Worm (Caenorhabditis elegans) whole organism, midembryonic: ENCODE data around the gene C32D5.4.

ENCODE experiments used
- T22C8.4 ChIP-seq: fragments of 200-800 bp; sonication (Bioruptor generic); IDR thresholded peaks from 2 replicates; pipeline ENCODE4 v1.3.6; 2022; ENCODE audit warnings: missing genetic modification characterization, missing compliant biosample characterization
- cog-1 ChIP-seq: sonication (generic microtip); optimal IDR thresholded peaks from 2 replicates; lab custom pipeline; 2016; ENCODE audit warnings: missing genetic modification characterization, missing compliant biosample characterization
- flt-1 ChIP-seq: fragments of 200-800 bp; sonication (Bioruptor generic); IDR thresholded peaks from 2 replicates; pipeline ENCODE4 v1.3.6; 2022; ENCODE audit warnings: missing genetic modification characterization, missing compliant biosample characterization
- klf-2 ChIP-seq: fragments of 200-800 bp; sonication (Bioruptor generic); conservative IDR thresholded peaks from 2 replicates; pipeline ENCODE4 v1.3.6; 2022; ENCODE audit warnings: missing genetic modification reagents, missing genetic modification characterization, missing compliant biosample characterization
- med-1 ChIP-seq: sonication (generic microtip); optimal IDR thresholded peaks from 2 replicates; lab custom pipeline; 2017; ENCODE audit warnings: missing genetic modification characterization, mild to moderate bottlenecking, missing compliant biosample characterization, antibody characterized with exemption, missing genetic modification reagents; ENCODE audit not compliant: insufficient read depth
- ref-1 ChIP-seq: fragments of 200-800 bp; sonication (Bioruptor generic); conservative IDR thresholded peaks from 2 replicates; pipeline ENCODE4 v1.3.6; 2022; ENCODE audit warnings: missing genetic modification reagents, missing genetic modification characterization, missing compliant biosample characterization
- tab-1 ChIP-seq: fragments of 200-800 bp; sonication (Bioruptor generic); IDR thresholded peaks from 2 replicates; pipeline ENCODE4 v1.3.6; 2022; ENCODE audit warnings: missing genetic modification characterization, missing compliant biosample characterization
- ztf-23 ChIP-seq: fragments of 200-800 bp; sonication (Bioruptor generic); IDR thresholded peaks from 2 replicates; pipeline ENCODE4 v1.3.6; 2022; ENCODE audit warnings: missing genetic modification reagents, missing genetic modification characterization, missing compliant biosample characterization
- ztf-29 ChIP-seq: fragments of 200-800 bp; sonication (Bioruptor generic); IDR thresholded peaks from 2 replicates; pipeline ENCODE4 v1.3.6; 2022; ENCODE audit warnings: missing genetic modification reagents, missing genetic modification characterization, missing compliant biosample characterization

The C32D5.4 gene

DNA sequence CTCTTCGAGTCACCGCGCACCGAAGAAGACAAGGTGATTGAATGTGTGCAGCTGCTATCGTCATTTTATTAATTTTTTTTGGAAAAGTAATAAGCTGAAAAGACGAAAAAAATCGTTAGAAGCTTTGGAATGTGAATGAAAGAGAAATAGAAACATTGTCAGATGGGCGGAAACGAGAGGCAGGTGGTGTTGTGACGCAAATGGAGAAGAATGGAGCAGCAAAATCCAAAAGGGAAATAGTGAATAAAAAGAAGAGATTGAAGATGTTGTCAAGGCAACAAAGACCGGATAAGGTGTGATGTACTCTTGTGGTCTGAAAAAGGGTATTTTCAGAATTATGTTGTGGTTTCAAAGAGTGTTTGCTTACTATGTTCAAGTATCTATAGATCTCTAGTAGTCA, 19.6 kb upstream of the C32D5.4 start:
- TF ChIP-seq ztf-23 (GFP tag; lab: Robert Waterston, UW) (no peak), tab-1 (GFP tag; lab: Robert Waterston, UW) (no peak), T22C8.4 (GFP tag; lab: Robert Waterston, UW) (no peak), cog-1 (tag; lab: Kevin White, UChicago) (no peak), ztf-29 (GFP tag; lab: Robert Waterston, UW) (no peak), flt-1 (no peak), ref-1 (no peak), klf-2 (GFP tag; lab: Robert Waterston, UW) (no peak), med-1 (GFP tag; lab: Kevin White, UChicago) (no peak)

- TF ChIP-seq tab-1 (GFP tag; lab: Robert Waterston, UW) (no peak), ztf-29 (GFP tag; lab: Robert Waterston, UW) (no peak), ref-1 (no peak), ztf-23 (GFP tag; lab: Robert Waterston, UW) (no peak), klf-2 (GFP tag; lab: Robert Waterston, UW) (no peak), flt-1 (no peak), cog-1 (tag; lab: Kevin White, UChicago) (no peak), T22C8.4 (GFP tag; lab: Robert Waterston, UW) (no peak), med-1 (GFP tag; lab: Kevin White, UChicago) (no peak)
Measured at ce11 chrII:6341076-6341475, 18.2 kb upstream of the C32D5.4 start.

- TF ChIP-seq cog-1 (tag; lab: Kevin White, UChicago): no peak
- TF ChIP-seq ztf-23 (GFP tag; lab: Robert Waterston, UW): no peak
- TF ChIP-seq ztf-29 (GFP tag; lab: Robert Waterston, UW): no peak
- no peak for TF ChIP-seq tab-1 (GFP tag; lab: Robert Waterston, UW)
- no peak for TF ChIP-seq T22C8.4 (GFP tag; lab: Robert Waterston, UW)
- no peak for TF ChIP-seq med-1 (GFP tag; lab: Kevin White, UChicago)
- no peak for TF ChIP-seq flt-1
- TF ChIP-seq ref-1: no peak
- no peak for TF ChIP-seq klf-2 (GFP tag; lab: Robert Waterston, UW)
Measured at ce11 chrII:6339948-6340347, 17.1 kb upstream of the C32D5.4 start, which contains the start of gene C32D5.7. TSS of gene C32D5.7 (minus strand) at chrII:6340048.

ce11 chrII:6339511-6339910, 16.6 kb upstream of the C32D5.4 start:
- TF ChIP-seq ref-1 (no peak), tab-1 (GFP tag; lab: Robert Waterston, UW) (no peak), ztf-29 (GFP tag; lab: Robert Waterston, UW) (no peak)

DNA sequence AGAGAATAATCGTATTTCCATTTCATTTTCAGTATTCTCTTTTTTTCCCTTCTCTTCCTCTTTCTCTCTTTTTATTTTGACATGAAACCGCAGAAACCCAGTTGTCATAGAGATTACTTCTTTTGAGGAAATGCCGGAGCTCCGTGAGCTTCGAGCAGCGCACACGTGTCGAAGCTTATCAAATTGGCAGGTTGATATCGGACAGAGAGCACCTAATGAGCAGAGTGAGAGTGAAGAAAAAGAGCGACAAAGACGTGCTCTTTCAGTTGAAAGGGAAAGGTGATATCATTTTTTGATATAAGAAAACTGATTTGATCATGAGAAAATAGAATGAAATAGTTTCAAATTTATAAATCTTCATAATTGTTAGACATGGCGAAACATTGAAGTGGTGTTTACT, 12.5 kb upstream of the C32D5.4 start, which contains the start of gene C32D5.14:
C32D5.14 (plus strand) TSS at position 131 of the 400 bp plus-strand sequence.
- TF ChIP-seq T22C8.4 (GFP tag; lab: Robert Waterston, UW) (no peak), ref-1 (no peak), cog-1 (tag; lab: Kevin White, UChicago) (no peak), ztf-29 (GFP tag; lab: Robert Waterston, UW) (no peak), klf-2 (GFP tag; lab: Robert Waterston, UW) (no peak), med-1 (GFP tag; lab: Kevin White, UChicago) (no peak), tab-1 (GFP tag; lab: Robert Waterston, UW) (no peak), ztf-23 (GFP tag; lab: Robert Waterston, UW) (no peak), flt-1 (no peak)

DNA sequence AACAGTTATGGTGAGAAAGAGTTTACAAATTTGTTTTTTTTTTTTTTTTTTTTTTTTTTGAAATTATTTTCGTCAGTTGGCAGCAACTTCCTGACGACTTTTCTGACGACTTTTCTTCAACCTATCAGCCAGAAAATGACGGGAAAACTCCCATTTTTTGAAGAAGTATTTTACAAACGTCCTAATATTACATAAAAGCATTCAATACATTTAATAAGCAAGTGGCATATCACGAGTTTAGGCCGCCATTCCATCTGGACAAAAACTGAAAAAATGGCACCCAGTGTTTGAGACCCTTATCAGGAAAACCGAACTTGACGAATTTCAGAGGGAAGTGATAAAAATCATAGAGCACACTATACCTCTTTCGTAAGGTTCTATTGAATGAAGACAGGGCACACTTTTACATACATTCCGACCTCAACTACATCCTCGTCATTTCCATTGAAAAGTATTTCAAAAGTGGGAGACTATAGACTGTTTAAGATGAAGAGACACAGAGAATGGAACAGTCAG, 11.9 kb upstream of the C32D5.4 start:
- TF ChIP-seq T22C8.4 (GFP tag; lab: Robert Waterston, UW): no peak
- no peak for TF ChIP-seq flt-1
- TF ChIP-seq med-1 (GFP tag; lab: Kevin White, UChicago): no peak
- TF ChIP-seq cog-1 (tag; lab: Kevin White, UChicago): no peak
- no peak for TF ChIP-seq ztf-23 (GFP tag; lab: Robert Waterston, UW)
- no peak for TF ChIP-seq ztf-29 (GFP tag; lab: Robert Waterston, UW)
- TF ChIP-seq klf-2 (GFP tag; lab: Robert Waterston, UW): no peak
- no peak for TF ChIP-seq ref-1

DNA sequence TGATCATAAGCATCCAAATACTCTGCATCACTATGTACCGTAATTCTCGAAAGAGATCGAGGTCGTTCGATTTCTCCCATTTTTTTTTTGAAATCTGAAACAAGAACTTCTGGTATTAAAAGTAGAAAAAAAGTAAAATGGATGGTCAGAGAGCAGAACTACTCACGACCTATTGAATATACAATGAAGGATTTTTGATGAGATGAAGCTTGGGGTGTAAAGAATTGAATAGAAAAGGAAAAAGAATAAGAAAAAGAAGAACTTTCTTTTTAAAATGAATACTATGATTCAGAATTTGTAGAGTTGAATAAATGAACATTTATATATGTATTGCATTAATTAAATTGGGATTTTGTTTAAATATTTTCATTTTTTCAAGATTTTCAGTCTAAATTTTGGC, 11.0 kb upstream of the C32D5.4 start, which contains the start of gene ttc-39B:
ttc-39B (minus strand) TSS at position 101 of the 400 bp plus-strand sequence.
- no peak for TF ChIP-seq klf-2 (GFP tag; lab: Robert Waterston, UW)
- no peak for TF ChIP-seq tab-1 (GFP tag; lab: Robert Waterston, UW)
- TF ChIP-seq med-1 (GFP tag; lab: Kevin White, UChicago): no peak
- TF ChIP-seq ref-1: no peak
- TF ChIP-seq cog-1 (tag; lab: Kevin White, UChicago): no peak
- TF ChIP-seq flt-1: no peak
- no peak for TF ChIP-seq T22C8.4 (GFP tag; lab: Robert Waterston, UW)
- TF ChIP-seq ztf-29 (GFP tag; lab: Robert Waterston, UW): no peak
- TF ChIP-seq ztf-23 (GFP tag; lab: Robert Waterston, UW): no peak

- TF ChIP-seq flt-1 (peak; percentile 52; the same call in 1 of the 2 replicates), ztf-29 (GFP tag; lab: Robert Waterston, UW) (no peak), ztf-23 (GFP tag; lab: Robert Waterston, UW) (peak; percentile 67; the same call in 1 of the 2 replicates), tab-1 (GFP tag; lab: Robert Waterston, UW) (no peak), T22C8.4 (GFP tag; lab: Robert Waterston, UW) (no peak), cog-1 (tag; lab: Kevin White, UChicago) (peak; percentile 77), med-1 (GFP tag; lab: Kevin White, UChicago) (no peak), ref-1 (no peak), klf-2 (GFP tag; lab: Robert Waterston, UW) (no peak)
Measured at ce11 chrII:6331222-6331830, 8.4 kb upstream of the C32D5.4 start, which contains the start of gene set-4. TSS of gene set-4 (minus strand) at chrII:6331341.

ce11 chrII:6328672-6329071, 5.8 kb upstream of the C32D5.4 start:
- TF ChIP-seq flt-1: no peak
- no peak for TF ChIP-seq T22C8.4 (GFP tag; lab: Robert Waterston, UW)
- TF ChIP-seq ztf-23 (GFP tag; lab: Robert Waterston, UW): no peak
- TF ChIP-seq cog-1 (tag; lab: Kevin White, UChicago): no peak
- TF ChIP-seq klf-2 (GFP tag; lab: Robert Waterston, UW): no peak
- TF ChIP-seq med-1 (GFP tag; lab: Kevin White, UChicago): no peak
- TF ChIP-seq tab-1 (GFP tag; lab: Robert Waterston, UW): no peak
- no peak for TF ChIP-seq ref-1
- TF ChIP-seq ztf-29 (GFP tag; lab: Robert Waterston, UW): no peak
